Fruit fly (Drosophila melanogaster) whole organism, adult: Measurements from ENCODE around the gene CG17996.

ENCODE experiments used
- CG11617 ChIP-seq: fragments of 200-800 bp; sonication (Bioruptor generic); optimal IDR thresholded peaks from 2 replicates; lab custom pipeline; 2017; ENCODE audit warnings: mild to moderate bottlenecking, missing biosample characterization, missing genetic modification reagents, missing genetic modification characterization
- CG12768 ChIP-seq: fragments of 200-800 bp; sonication (Bioruptor generic); optimal IDR thresholded peaks from 2 replicates; lab custom pipeline; 2017; ENCODE audit warnings: missing biosample characterization, missing genetic modification characterization, mild to moderate bottlenecking, moderate library complexity, missing genetic modification reagents
- CG5204 ChIP-seq: fragments of 200-800 bp; sonication (Bioruptor generic); optimal IDR thresholded peaks from 2 replicates; lab custom pipeline; 2016; ENCODE audit warnings: missing biosample characterization, missing genetic modification characterization
- CG7045 ChIP-seq: fragments of 200-800 bp; sonication (Bioruptor generic); optimal IDR thresholded peaks from 2 replicates; lab custom pipeline; 2017; ENCODE audit warnings: missing biosample characterization, mild to moderate bottlenecking, missing genetic modification characterization
- CG7101 ChIP-seq: fragments of 200-800 bp; sonication (Bioruptor generic); optimal IDR thresholded peaks from 2 replicates; lab custom pipeline; 2018; ENCODE audit warnings: missing biosample characterization, mild to moderate bottlenecking, missing genetic modification characterization, moderate library complexity
- Clk ChIP-seq: fragments of 200-800 bp; sonication (Bioruptor generic); optimal IDR thresholded peaks from 2 replicates; lab custom pipeline; 2017; ENCODE audit warnings: missing biosample characterization, missing genetic modification characterization
- Crg-1 ChIP-seq: fragments of 200-800 bp; sonication (Bioruptor generic); optimal IDR thresholded peaks from 2 replicates; lab custom pipeline; 2016; ENCODE audit warnings: missing biosample characterization, missing genetic modification characterization
- Mnt ChIP-seq: fragments of 200-800 bp; sonication (Bioruptor generic); optimal IDR thresholded peaks from 2 replicates; lab custom pipeline; 2016; ENCODE audit warnings: missing biosample characterization, mild to moderate bottlenecking, missing genetic modification characterization
- bab1 ChIP-seq: fragments of 200-800 bp; sonication (Bioruptor generic); optimal IDR thresholded peaks from 3 replicates; lab custom pipeline; 2019; ENCODE audit warnings: missing biosample characterization, mild to moderate bottlenecking, missing genetic modification characterization, moderate library complexity
- cnc ChIP-seq, 2 experiments: fragments of >200 bp; optimal IDR thresholded peaks; 2 replicates each; lab custom pipeline; 2017
- ovo ChIP-seq: fragments of 200-800 bp; sonication (Bioruptor generic); optimal IDR thresholded peaks from 2 replicates; lab custom pipeline; 2016; ENCODE audit warnings: missing biosample characterization, missing genetic modification characterization
- pad ChIP-seq: fragments of 200-800 bp; sonication (Bioruptor generic); optimal IDR thresholded peaks from 3 replicates; lab custom pipeline; 2017; ENCODE audit warnings: missing biosample characterization, missing genetic modification characterization, mild to moderate bottlenecking, moderate library complexity, missing genetic modification reagents
- tj ChIP-seq: fragments of 200-800 bp; sonication (Bioruptor generic); optimal IDR thresholded peaks from 3 replicates; lab custom pipeline; 2017; ENCODE audit warnings: missing biosample characterization, mild to moderate bottlenecking, missing genetic modification characterization, moderate library complexity
- toe ChIP-seq: fragments of 200-800 bp; sonication (Bioruptor generic); optimal IDR thresholded peaks from 2 replicates; lab custom pipeline; 2016; ENCODE audit warnings: missing biosample characterization, missing genetic modification characterization

- no peak for TF ChIP-seq CG5204
- TF ChIP-seq CG7101 (tag; lab: Kevin White, UChicago): no peak
- no peak for TF ChIP-seq pad (GFP tag; lab: Kevin White, UChicago)
- no peak for TF ChIP-seq tj (GFP tag; lab: Kevin White, UChicago)
- no peak for TF ChIP-seq ovo (GFP tag; lab: Kevin White, UChicago)
- no peak for TF ChIP-seq CG12768 (GFP tag; lab: Kevin White, UChicago)
- TF ChIP-seq Clk (GFP tag; lab: Kevin White, UChicago): no peak
- TF ChIP-seq CG7045 (GFP tag; lab: Kevin White, UChicago): no peak
- no peak for TF ChIP-seq Mnt (GFP tag; lab: Kevin White, UChicago)
- no peak for TF ChIP-seq cnc (optimal IDR thresholded peaks at IDR 0.05; lab: Kevin White, UChicago)
- TF ChIP-seq CG11617 (GFP tag; lab: Kevin White, UChicago): no peak
- TF ChIP-seq bab1 (GFP tag; lab: Kevin White, UChicago): no peak
- TF ChIP-seq Crg-1 (GFP tag; lab: Kevin White, UChicago): no peak
- TF ChIP-seq toe (GFP tag; lab: Kevin White, UChicago): no peak
These were observed 45.3 kb downstream of the CG17996 start for dm6 chr2L:16685612-16685912.
